Fruit fly (Drosophila melanogaster) whole organism, embryonic: ENCODE data around the gene CG34126.

Source experiments
- Ada2b ChIP-seq: fragments of 200-800 bp; sonication (Bioruptor generic); IDR thresholded peaks from 2 replicates; pipeline ENCODE4 v1.3.6; 2022; ENCODE audit warnings: missing biosample characterization, missing genetic modification characterization
- Bdp1 ChIP-seq: fragments of 200-800 bp; sonication (Bioruptor generic); optimal IDR thresholded peaks from 3 replicates; lab custom pipeline; 2016; ENCODE audit warnings: missing biosample characterization, missing genetic modification characterization
- Bteb2 ChIP-seq: fragments of 200-800 bp; sonication (Bioruptor generic); optimal IDR thresholded peaks from 2 replicates; lab custom pipeline; 2016; ENCODE audit warnings: missing biosample characterization, missing genetic modification characterization
- CG10274 ChIP-seq: fragments of 200-800 bp; sonication (Bioruptor generic); optimal IDR thresholded peaks from 3 replicates; lab custom pipeline; 2017; ENCODE audit warnings: missing biosample characterization, mild to moderate bottlenecking, missing genetic modification characterization
- CG10959 ChIP-seq: fragments of 200-800 bp; sonication (Bioruptor generic); IDR thresholded peaks from 2 replicates; pipeline ENCODE4 v1.3.6; 2022; ENCODE audit warnings: missing biosample characterization, missing genetic modification characterization
- CG11560 ChIP-seq: fragments of 200-800 bp; sonication (Bioruptor generic); IDR thresholded peaks from 3 replicates; pipeline ENCODE4 v1.3.6; 2022; ENCODE audit warnings: missing biosample characterization, missing genetic modification characterization
- CG12299 ChIP-seq: fragments of 200-800 bp; sonication (Bioruptor generic); optimal IDR thresholded peaks from 2 replicates; lab custom pipeline; 2018; ENCODE audit warnings: missing biosample characterization, mild to moderate bottlenecking, missing genetic modification characterization
- CG13894 ChIP-seq: fragments of 200-800 bp; sonication (Bioruptor generic); optimal IDR thresholded peaks from 3 replicates; lab custom pipeline; 2018; ENCODE audit warnings: missing biosample characterization, mild to moderate bottlenecking, missing genetic modification characterization, moderate library complexity
- CG14710 ChIP-seq: fragments of 200-800 bp; sonication (Bioruptor generic); optimal IDR thresholded peaks from 3 replicates; lab custom pipeline; 2019; ENCODE audit warnings: missing biosample characterization, mild to moderate bottlenecking, missing genetic modification characterization, moderate library complexity
- CG15011 ChIP-seq: fragments of 200-800 bp; sonication (Bioruptor generic); optimal IDR thresholded peaks from 3 replicates; lab custom pipeline; 2018; ENCODE audit warnings: missing biosample characterization, mild to moderate bottlenecking, missing genetic modification characterization
- CG15514 ChIP-seq: fragments of 200-800 bp; sonication (Bioruptor generic); optimal IDR thresholded peaks from 3 replicates; lab custom pipeline; 2017; ENCODE audit warnings: missing biosample characterization, missing genetic modification characterization, mild to moderate bottlenecking, moderate library complexity, missing genetic modification reagents
- CG1602 ChIP-seq: fragments of 200-800 bp; sonication (Bioruptor generic); optimal IDR thresholded peaks from 3 replicates; lab custom pipeline; 2016; ENCODE audit warnings: missing biosample characterization, missing genetic modification characterization
- CG16813 ChIP-seq: fragments of 200-800 bp; sonication (Bioruptor generic); IDR thresholded peaks from 3 replicates; pipeline ENCODE4 v1.3.6; 2022; ENCODE audit warnings: missing biosample characterization, missing genetic modification characterization; ENCODE audit not compliant: partially characterized antibody
- CG16815 ChIP-seq: fragments of 200-800 bp; sonication (Bioruptor generic); optimal IDR thresholded peaks from 3 replicates; lab custom pipeline; 2017; ENCODE audit warnings: missing biosample characterization, mild to moderate bottlenecking, missing genetic modification characterization
- CG18262 ChIP-seq: fragments of 200-800 bp; optimal IDR thresholded peaks from 3 replicates; lab custom pipeline; 2019; ENCODE audit warnings: missing biosample characterization, mild to moderate bottlenecking, missing genetic modification characterization, moderate library complexity
- CG2120 ChIP-seq: fragments of 200-800 bp; sonication (Bioruptor generic); optimal IDR thresholded peaks from 3 replicates; lab custom pipeline; 2016; ENCODE audit warnings: missing biosample characterization, missing genetic modification characterization
- CG2678 ChIP-seq: fragments of 200-800 bp; sonication (Bioruptor generic); optimal IDR thresholded peaks from 3 replicates; lab custom pipeline; 2019; ENCODE audit warnings: missing biosample characterization, mild to moderate bottlenecking, missing genetic modification characterization, moderate library complexity
- CG2712 ChIP-seq: fragments of 200-800 bp; optimal IDR thresholded peaks from 3 replicates; lab custom pipeline; 2019; ENCODE audit warnings: missing biosample characterization, mild to moderate bottlenecking, missing genetic modification characterization, moderate library complexity
- CG31388 ChIP-seq: fragments of 200-800 bp; sonication (Bioruptor generic); optimal IDR thresholded peaks from 2 replicates; lab custom pipeline; 2016; ENCODE audit warnings: missing biosample characterization, missing genetic modification characterization
- CG33557 ChIP-seq: fragments of 200-800 bp; sonication (Bioruptor generic); optimal IDR thresholded peaks from 2 replicates; lab custom pipeline; 2019; ENCODE audit warnings: missing biosample characterization, mild to moderate bottlenecking, missing genetic modification characterization, moderate library complexity
- CG3995 ChIP-seq: fragments of 200-800 bp; sonication (Bioruptor generic); optimal IDR thresholded peaks from 3 replicates; lab custom pipeline; 2016; ENCODE audit warnings: missing biosample characterization, missing genetic modification characterization
- CG4820 ChIP-seq: fragments of 200-800 bp; sonication (Bioruptor generic); optimal IDR thresholded peaks from 3 replicates; lab custom pipeline; 2016; ENCODE audit warnings: missing biosample characterization, missing genetic modification characterization
- CG8388 ChIP-seq: fragments of 200-800 bp; sonication (Bioruptor generic); optimal IDR thresholded peaks from 2 replicates; lab custom pipeline; 2019; ENCODE audit warnings: missing biosample characterization, mild to moderate bottlenecking, missing genetic modification characterization, moderate library complexity
- CHES-1-like ChIP-seq: fragments of 200-800 bp; sonication (Bioruptor generic); optimal IDR thresholded peaks from 2 replicates; lab custom pipeline; 2016; ENCODE audit warnings: missing biosample characterization, missing genetic modification characterization
- CTCF ChIP-seq: fragments of 200-800 bp; sonication (Bioruptor generic); optimal IDR thresholded peaks from 2 replicates; lab custom pipeline; 2017; ENCODE audit warnings: missing biosample characterization, mild to moderate bottlenecking, missing genetic modification characterization, moderate library complexity
- CoRest ChIP-seq: fragments of 200-800 bp; sonication (Bioruptor generic); optimal IDR thresholded peaks from 3 replicates; lab custom pipeline; 2018; ENCODE audit warnings: missing biosample characterization, mild to moderate bottlenecking, missing genetic modification characterization, moderate library complexity
- Drgx ChIP-seq: fragments of 200-800 bp; sonication (Bioruptor generic); IDR thresholded peaks from 2 replicates; pipeline ENCODE4 v1.3.6; 2022; ENCODE audit warnings: missing biosample characterization, missing genetic modification characterization
- E2f1 ChIP-seq: fragments of 200-800 bp; sonication (Bioruptor generic); IDR thresholded peaks from 2 replicates; pipeline ENCODE4 v1.3.6; 2022; ENCODE audit warnings: missing biosample characterization, missing genetic modification characterization
- Ets97D ChIP-seq: fragments of 200-800 bp; sonication (Bioruptor generic); optimal IDR thresholded peaks from 3 replicates; lab custom pipeline; 2016; ENCODE audit warnings: missing biosample characterization, missing genetic modification characterization
- Gug ChIP-seq: fragments of 200-800 bp; sonication (Bioruptor generic); IDR thresholded peaks from 4 replicates; pipeline ENCODE4 v1.3.6; 2022; ENCODE audit warnings: missing biosample characterization, missing genetic modification characterization
- HmgD ChIP-seq: fragments of 200-800 bp; sonication (Bioruptor generic); optimal IDR thresholded peaks from 3 replicates; lab custom pipeline; 2016; ENCODE audit warnings: missing biosample characterization, missing genetic modification characterization
- Hsf ChIP-seq: fragments of 200-800 bp; sonication (Bioruptor generic); optimal IDR thresholded peaks from 3 replicates; lab custom pipeline; 2016; ENCODE audit warnings: missing biosample characterization, missing genetic modification characterization
- Lpt ChIP-seq: fragments of >200 bp; optimal IDR thresholded peaks from 2 replicates; lab custom pipeline; 2018; ENCODE audit warnings: missing biosample characterization, missing genetic modification characterization
- ap ChIP-seq: fragments of 200-800 bp; sonication (Bioruptor generic); IDR thresholded peaks from 2 replicates; pipeline ENCODE4 v1.3.6; 2022; ENCODE audit warnings: missing biosample characterization, missing genetic modification characterization
- bab2 ChIP-seq: fragments of 200-800 bp; sonication (Bioruptor generic); optimal IDR thresholded peaks from 2 replicates; lab custom pipeline; 2016; ENCODE audit warnings: missing biosample characterization, missing genetic modification characterization
- danr ChIP-seq: fragments of 200-800 bp; sonication (Bioruptor generic); IDR thresholded peaks from 2 replicates; pipeline ENCODE4 v1.3.6; 2022; ENCODE audit warnings: missing biosample characterization, missing genetic modification characterization
- dysf ChIP-seq: fragments of 200-800 bp; sonication (Bioruptor generic); IDR thresholded peaks from 3 replicates; pipeline ENCODE4 v1.3.6; 2022; ENCODE audit warnings: missing biosample characterization, missing genetic modification characterization
- en ChIP-seq: fragments of 200-800 bp; sonication (Bioruptor generic); optimal IDR thresholded peaks from 2 replicates; lab custom pipeline; 2016; ENCODE audit warnings: missing biosample characterization, missing genetic modification characterization
- eve ChIP-seq, 2 experiments: fragments of >200 bp; optimal IDR thresholded peaks; 2 replicates each; lab custom pipeline; 2017; ENCODE audit warnings: missing biosample characterization in 2 of 2, missing genetic modification characterization in 2 of 2
- gce ChIP-seq: fragments of 200-800 bp; sonication (Bioruptor generic); IDR thresholded peaks from 3 replicates; pipeline ENCODE4 v1.3.6; 2022; ENCODE audit warnings: missing biosample characterization, missing genetic modification characterization
- gcm2 ChIP-seq: fragments of 200-800 bp; sonication (Bioruptor generic); optimal IDR thresholded peaks from 2 replicates; lab custom pipeline; 2016; ENCODE audit warnings: missing biosample characterization, missing genetic modification characterization
- gt ChIP-seq: fragments of 200-800 bp; sonication (Bioruptor generic); IDR thresholded peaks from 2 replicates; pipeline ENCODE4 v1.3.6; 2022; ENCODE audit warnings: missing biosample characterization, missing genetic modification characterization
- hbn ChIP-seq: fragments of 200-800 bp; sonication (Bioruptor generic); IDR thresholded peaks from 2 replicates; pipeline ENCODE4 v1.3.6; 2022; ENCODE audit warnings: missing biosample characterization, missing genetic modification characterization; ENCODE audit not compliant: partially characterized antibody
- odd ChIP-seq: fragments of 200-800 bp; sonication (Bioruptor generic); optimal IDR thresholded peaks from 2 replicates; lab custom pipeline; 2017; ENCODE audit warnings: missing biosample characterization, mild to moderate bottlenecking, missing genetic modification characterization
- pb ChIP-seq: fragments of 200-800 bp; sonication (Bioruptor generic); optimal IDR thresholded peaks from 3 replicates; lab custom pipeline; 2016; ENCODE audit warnings: missing biosample characterization, missing genetic modification characterization
- pfk ChIP-seq: fragments of 200-800 bp; sonication (Bioruptor generic); optimal IDR thresholded peaks from 2 replicates; lab custom pipeline; 2018; ENCODE audit warnings: missing biosample characterization, mild to moderate bottlenecking, missing genetic modification characterization, moderate library complexity
- schlank ChIP-seq: fragments of 200-800 bp; sonication (Bioruptor generic); optimal IDR thresholded peaks from 2 replicates; lab custom pipeline; 2018; ENCODE audit warnings: missing biosample characterization, mild to moderate bottlenecking, missing genetic modification characterization
- sug ChIP-seq: fragments of 200-800 bp; optimal IDR thresholded peaks from 2 replicates; lab custom pipeline; 2019; ENCODE audit warnings: missing biosample characterization, mild to moderate bottlenecking, missing genetic modification characterization, moderate library complexity
- unpg ChIP-seq: fragments of 200-800 bp; sonication (Bioruptor generic); optimal IDR thresholded peaks from 3 replicates; lab custom pipeline; 2018; ENCODE audit warnings: missing biosample characterization, mild to moderate bottlenecking, missing genetic modification characterization, moderate library complexity
- zf30C ChIP-seq: fragments of 200-800 bp; sonication (Bioruptor generic); optimal IDR thresholded peaks from 3 replicates; lab custom pipeline; 2018; ENCODE audit warnings: missing biosample characterization, mild to moderate bottlenecking, missing genetic modification characterization

Gene CG34126

DNA sequence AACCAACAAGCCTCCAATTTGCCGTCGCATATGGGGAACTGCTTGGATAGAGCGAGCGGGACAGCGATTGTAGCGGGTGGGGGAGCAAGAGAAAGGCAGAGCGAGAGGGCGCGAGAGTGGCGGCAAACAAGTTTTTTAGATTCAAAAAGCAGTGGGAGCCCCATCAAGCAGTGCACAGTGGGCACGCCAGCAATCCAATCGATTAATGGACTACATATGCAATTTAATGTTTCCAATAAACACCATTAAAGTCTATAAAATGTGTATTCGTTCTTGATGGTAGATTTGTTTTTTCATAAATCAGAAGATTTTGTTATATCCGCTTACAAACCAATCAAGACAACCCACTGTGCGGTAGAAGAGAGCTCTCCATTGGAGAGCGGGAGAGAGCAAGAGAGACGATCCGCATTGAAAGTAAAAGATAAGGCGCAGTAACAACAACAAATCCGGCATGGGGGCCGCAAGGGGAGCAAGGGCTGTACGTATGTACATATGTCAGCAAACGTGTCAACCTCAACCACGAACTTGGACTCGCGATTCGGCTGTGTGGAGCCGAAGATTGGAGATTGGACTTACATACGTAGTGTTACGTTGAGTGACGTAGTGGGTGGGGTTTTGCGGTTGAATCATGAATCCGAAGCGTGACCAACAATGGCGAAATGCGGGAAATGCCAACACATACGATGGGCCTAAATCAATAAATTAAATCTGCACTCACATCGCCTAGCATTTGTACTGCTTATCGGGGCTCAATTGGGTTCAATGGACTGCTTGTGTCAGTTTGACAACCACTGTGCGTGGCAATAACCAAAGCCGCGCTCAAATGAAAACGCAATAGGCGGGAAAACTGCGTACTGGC is 16.2 kb downstream of the CG34126 start (continued):
- TF ChIP-seq HmgD (GFP tag; lab: Kevin White, UChicago) (peak; percentile 99), CG13894 (tag; lab: Kevin White, UChicago) (peak; percentile 97), sug (peak; percentile 100), bab2 (GFP tag; lab: Kevin White, UChicago) (peak; percentile 99), CG16815 (peak; percentile 99), danr (peak; percentile 99), ap (GFP tag; lab: Robert Waterston, UW) (peak; percentile 99), Bteb2 (GFP tag; lab: Kevin White, UChicago) (peak; percentile 98), CoRest (tag; lab: Kevin White, UChicago) (peak; percentile 99), CG18262 (tag; lab: Kevin White, UChicago) (peak; percentile 99), CG3995 (GFP tag; lab: Kevin White, UChicago) (peak; percentile 82), CG15514 (GFP tag; lab: Kevin White, UChicago) (peak; percentile 93), CG33557 (GFP tag; lab: Kevin White, UChicago) (peak; percentile 98), hbn (GFP tag; lab: Robert Waterston, UW) (peak; percentile 15; the same call in 1 of the 2 replicates), CG2120 (peak; percentile 99), odd (peak; percentile 97), Hsf (peak; percentile 99), CG16813 (GFP tag; lab: Robert Waterston, UW) (peak; percentile 65), unpg (peak; percentile 100), CG8388 (GFP tag; lab: Kevin White, UChicago) (peak; percentile 98), CG4820 (GFP tag; lab: Kevin White, UChicago) (peak; percentile 98), Drgx (GFP tag; lab: Robert Waterston, UW) (peak; percentile 99), CG15011 (GFP tag; lab: Kevin White, UChicago) (peak; percentile 98), CG14710 (tag; lab: Kevin White, UChicago) (peak; percentile 98), eve (GFP tag; optimal IDR thresholded peaks at IDR 0.05; lab: Kevin White, UChicago) (peak; percentile 40 to 97), CG31388 (GFP tag; lab: Kevin White, UChicago) (peak; percentile 98), CG12299 (tag; lab: Kevin White, UChicago) (peak; percentile 97), CG1602 (GFP tag; lab: Kevin White, UChicago) (peak; percentile 100), CHES-1-like (peak; percentile 99), Ets97D (peak; percentile 94), CG2712 (tag; lab: Kevin White, UChicago) (peak; percentile 99), pb (GFP tag; lab: Kevin White, UChicago) (peak; percentile 99), gt (GFP tag; lab: Robert Waterston, UW) (peak; percentile 98), en (GFP tag; lab: Kevin White, UChicago) (peak; percentile 99), CG10274 (GFP tag; lab: Kevin White, UChicago) (peak; percentile 94), CTCF (GFP tag; lab: Kevin White, UChicago) (peak; percentile 72), Bdp1 (peak; percentile 94), CG2678 (peak; percentile 99), CG11560 (tag; lab: Robert Waterston, UW) (peak; percentile 94), E2f1 (GFP tag; lab: Robert Waterston, UW) (peak; percentile 99), gcm2 (GFP tag; lab: Kevin White, UChicago) (peak; percentile 97), dysf (peak; percentile 99), gce (GFP tag; lab: Robert Waterston, UW) (peak; percentile 99), pfk (GFP tag; lab: Kevin White, UChicago) (peak; percentile 50), Lpt (GFP tag; lab: Kevin White, UChicago) (no peak), CG10959 (GFP tag; lab: Robert Waterston, UW) (peak; percentile 99), schlank (tag; lab: Kevin White, UChicago) (peak; percentile 96), Ada2b (GFP tag; lab: Robert Waterston, UW) (peak; percentile 99), Gug (peak; percentile 99), zf30C (GFP tag; lab: Kevin White, UChicago) (no peak)
